Fruit fly (Drosophila melanogaster) whole organism, embryonic: ENCODE measurements around the gene Charon.

Experiments used
- BtbVII ChIP-seq: fragments of 200-800 bp; sonication (Bioruptor generic); optimal IDR thresholded peaks from 3 replicates; lab custom pipeline; 2017; ENCODE audit warnings: missing biosample characterization, mild to moderate bottlenecking, missing genetic modification characterization
- CG11696 ChIP-seq: fragments of 200-800 bp; sonication (Bioruptor generic); IDR thresholded peaks from 2 replicates; pipeline ENCODE4 v1.3.6; 2022; ENCODE audit warnings: missing biosample characterization, missing genetic modification characterization
- CG12391 ChIP-seq: fragments of 200-800 bp; sonication (Bioruptor generic); optimal IDR thresholded peaks from 3 replicates; lab custom pipeline; 2018; ENCODE audit warnings: missing biosample characterization, mild to moderate bottlenecking, missing genetic modification characterization, moderate library complexity
- CG13775 ChIP-seq: fragments of 200-800 bp; sonication (Bioruptor generic); optimal IDR thresholded peaks from 3 replicates; lab custom pipeline; 2017; ENCODE audit warnings: missing biosample characterization, mild to moderate bottlenecking, missing genetic modification characterization
- CG13894 ChIP-seq: fragments of 200-800 bp; sonication (Bioruptor generic); optimal IDR thresholded peaks from 3 replicates; lab custom pipeline; 2018; ENCODE audit warnings: missing biosample characterization, mild to moderate bottlenecking, missing genetic modification characterization, moderate library complexity
- CG14667 ChIP-seq: fragments of 200-800 bp; sonication (Bioruptor generic); IDR thresholded peaks from 2 replicates; pipeline ENCODE4 v1.3.6; 2022; ENCODE audit warnings: missing biosample characterization, missing genetic modification characterization
- CG16779 ChIP-seq: fragments of 200-800 bp; sonication (Bioruptor generic); IDR thresholded peaks from 2 replicates; pipeline ENCODE4 v1.3.6; 2022; ENCODE audit warnings: missing biosample characterization, missing genetic modification characterization
- CG17829 ChIP-seq: fragments of 200-800 bp; optimal IDR thresholded peaks from 2 replicates; lab custom pipeline; 2019; ENCODE audit warnings: missing biosample characterization, mild to moderate bottlenecking, missing genetic modification characterization, moderate library complexity
- CG18599 ChIP-seq: fragments of 200-800 bp; sonication (Bioruptor generic); optimal IDR thresholded peaks from 3 replicates; lab custom pipeline; 2017; ENCODE audit warnings: missing biosample characterization, missing genetic modification characterization, mild to moderate bottlenecking, moderate library complexity, missing genetic modification reagents
- CG2678 ChIP-seq: fragments of 200-800 bp; sonication (Bioruptor generic); optimal IDR thresholded peaks from 3 replicates; lab custom pipeline; 2019; ENCODE audit warnings: missing biosample characterization, mild to moderate bottlenecking, missing genetic modification characterization, moderate library complexity
- CG31441 ChIP-seq: fragments of 200-800 bp; sonication (Bioruptor generic); IDR thresholded peaks from 2 replicates; pipeline ENCODE4 v1.3.6; 2022; ENCODE audit warnings: missing biosample characterization, missing genetic modification characterization
- CG34224 ChIP-seq: fragments of 200-800 bp; sonication (Bioruptor generic); IDR thresholded peaks from 3 replicates; pipeline ENCODE4 v1.3.6; 2022; ENCODE audit warnings: missing biosample characterization, missing genetic modification characterization; ENCODE audit not compliant: partially characterized antibody
- CG4730 ChIP-seq: fragments of 200-800 bp; sonication (Bioruptor generic); IDR thresholded peaks from 2 replicates; pipeline ENCODE4 v1.3.6; 2022; ENCODE audit warnings: missing biosample characterization, missing genetic modification characterization
- CG5180 ChIP-seq: fragments of 200-800 bp; sonication (Bioruptor generic); optimal IDR thresholded peaks from 3 replicates; lab custom pipeline; 2017; ENCODE audit warnings: missing biosample characterization, missing genetic modification characterization, mild to moderate bottlenecking, moderate library complexity, missing genetic modification reagents
- CG6254 ChIP-seq: fragments of 200-800 bp; sonication (Bioruptor generic); optimal IDR thresholded peaks from 3 replicates; lab custom pipeline; 2017; ENCODE audit warnings: mild to moderate bottlenecking, missing biosample characterization, missing genetic modification reagents, missing genetic modification characterization
- CG6683 ChIP-seq: fragments of 200-800 bp; sonication (Bioruptor generic); optimal IDR thresholded peaks from 2 replicates; lab custom pipeline; 2017; ENCODE audit warnings: missing biosample characterization, mild to moderate bottlenecking, missing genetic modification characterization, missing genetic modification reagents
- CG7839 ChIP-seq: fragments of 200-800 bp; sonication (Bioruptor generic); optimal IDR thresholded peaks from 3 replicates; lab custom pipeline; 2018; ENCODE audit warnings: missing biosample characterization, mild to moderate bottlenecking, missing genetic modification characterization, moderate library complexity
- CG9437 ChIP-seq: fragments of 200-800 bp; sonication (Bioruptor generic); optimal IDR thresholded peaks from 2 replicates; lab custom pipeline; 2018; ENCODE audit warnings: missing biosample characterization, mild to moderate bottlenecking, missing genetic modification characterization
- E2f2 ChIP-seq: fragments of 200-800 bp; sonication (Bioruptor generic); IDR thresholded peaks from 2 replicates; pipeline ENCODE4 v1.3.6; 2022; ENCODE audit warnings: missing biosample characterization, missing genetic modification characterization
- Fer3 ChIP-seq: fragments of 200-800 bp; sonication (Bioruptor generic); optimal IDR thresholded peaks from 2 replicates; lab custom pipeline; 2018; ENCODE audit warnings: missing biosample characterization, mild to moderate bottlenecking, missing genetic modification characterization, moderate library complexity
- GATAe ChIP-seq: fragments of 200-800 bp; sonication (Bioruptor generic); conservative IDR thresholded peaks from 2 replicates; pipeline ENCODE4 v1.3.6; 2022; ENCODE audit warnings: missing biosample characterization, missing genetic modification characterization
- HHEX ChIP-seq: fragments of 200-800 bp; sonication (Bioruptor generic); optimal IDR thresholded peaks from 3 replicates; lab custom pipeline; 2017; ENCODE audit warnings: missing biosample characterization, mild to moderate bottlenecking, missing genetic modification characterization, missing genetic modification reagents
- HLH4C ChIP-seq: fragments of 200-800 bp; sonication (Bioruptor generic); IDR thresholded peaks from 3 replicates; pipeline ENCODE4 v1.3.6; 2022; ENCODE audit warnings: missing biosample characterization, missing genetic modification characterization; ENCODE audit not compliant: partially characterized antibody
- Med ChIP-seq: fragments of 200-800 bp; sonication (Bioruptor generic); peaks from one replicate; lab custom pipeline; 2016; ENCODE audit warnings: missing biosample characterization, missing genetic modification characterization, mild to moderate bottlenecking, inconsistent platforms, moderate library complexity
- Mes4 ChIP-seq: fragments of 200-800 bp; sonication (Bioruptor generic); optimal IDR thresholded peaks from 2 replicates; lab custom pipeline; 2016; ENCODE audit warnings: missing biosample characterization, missing genetic modification characterization
- Mrtf ChIP-seq: fragments of 200-800 bp; sonication (Bioruptor generic); IDR thresholded peaks from 3 replicates; pipeline ENCODE4 v1.3.6; 2022; ENCODE audit warnings: missing biosample characterization, missing genetic modification characterization
- NFAT ChIP-seq: fragments of 200-800 bp; sonication (Bioruptor generic); IDR thresholded peaks from 2 replicates; pipeline ENCODE4 v1.3.6; 2022; ENCODE audit warnings: missing biosample characterization, missing genetic modification characterization
- Sox102F ChIP-seq: fragments of 200-800 bp; sonication (Bioruptor generic); optimal IDR thresholded peaks from 2 replicates; lab custom pipeline; 2018; ENCODE audit warnings: missing biosample characterization, mild to moderate bottlenecking, missing genetic modification characterization, moderate library complexity
- Sry-β ChIP-seq: fragments of 200-800 bp; sonication (Bioruptor generic); optimal IDR thresholded peaks from 2 replicates; lab custom pipeline; 2018; ENCODE audit warnings: missing biosample characterization, mild to moderate bottlenecking, missing genetic modification characterization, moderate library complexity
- ab ChIP-seq: fragments of 200-800 bp; sonication (Bioruptor generic); optimal IDR thresholded peaks from 2 replicates; lab custom pipeline; 2016; ENCODE audit warnings: missing biosample characterization, missing genetic modification characterization
- crol ChIP-seq: fragments of 200-800 bp; sonication (Bioruptor generic); IDR thresholded peaks from 2 replicates; pipeline ENCODE4 v1.3.6; 2022; ENCODE audit warnings: missing biosample characterization, missing genetic modification characterization
- dimm ChIP-seq: fragments of 200-800 bp; sonication (Bioruptor generic); IDR thresholded peaks from 2 replicates; pipeline ENCODE4 v1.3.6; 2022; ENCODE audit warnings: missing biosample characterization, missing genetic modification characterization
- fd64A ChIP-seq: fragments of 200-800 bp; sonication (Bioruptor generic); optimal IDR thresholded peaks from 3 replicates; lab custom pipeline; 2018; ENCODE audit warnings: missing biosample characterization, mild to moderate bottlenecking, missing genetic modification characterization
- fd96Cb ChIP-seq: fragments of 200-800 bp; sonication (Bioruptor generic); optimal IDR thresholded peaks from 2 replicates; lab custom pipeline; 2018; ENCODE audit warnings: missing biosample characterization, mild to moderate bottlenecking, missing genetic modification characterization, moderate library complexity
- fu2 ChIP-seq: fragments of 200-800 bp; sonication (Bioruptor generic); optimal IDR thresholded peaks from 2 replicates; lab custom pipeline; 2016; ENCODE audit warnings: missing biosample characterization, missing genetic modification characterization
- gsb-n ChIP-seq: fragments of 200-800 bp; sonication (Bioruptor generic); optimal IDR thresholded peaks from 3 replicates; lab custom pipeline; 2018; ENCODE audit warnings: missing biosample characterization, mild to moderate bottlenecking, missing genetic modification characterization
- ind ChIP-seq: fragments of 200-800 bp; sonication (Bioruptor generic); optimal IDR thresholded peaks from 3 replicates; lab custom pipeline; 2016; ENCODE audit warnings: missing biosample characterization, missing genetic modification characterization
- lab ChIP-seq: fragments of 200-800 bp; sonication (Bioruptor generic); optimal IDR thresholded peaks from 3 replicates; lab custom pipeline; 2017; ENCODE audit warnings: missing biosample characterization, missing genetic modification characterization, mild to moderate bottlenecking, moderate library complexity, missing genetic modification reagents
- lola ChIP-seq, 3 experiments: fragments of >200 bp in 2 of 3; fragments of 200-800 bp in 1 of 3; sonication (Bioruptor generic) in 1 of 3; optimal IDR thresholded peaks; 2 replicates each; lab custom pipeline; 2017 to 2019; ENCODE audit warnings: missing biosample characterization in 3 of 3, missing genetic modification characterization in 3 of 3, mild to moderate bottlenecking in 1 of 3, moderate library complexity in 1 of 3
- lov ChIP-seq, 2 experiments: fragments of 200-800 bp in 1 of 2; fragments of >200 bp in 1 of 2; sonication (Bioruptor generic) in 1 of 2; IDR thresholded peaks in 1 of 2; optimal IDR thresholded peaks in 1 of 2; 2 replicates in 1 of 2; 3 replicates in 1 of 2; pipeline versions ENCODE4 v1.3.6 to Lab custom; 2017 to 2022; ENCODE audit warnings: missing biosample characterization in 1 of 2, missing genetic modification characterization in 1 of 2
- pho ChIP-seq: fragments of 200-800 bp; sonication (Bioruptor generic); optimal IDR thresholded peaks from 2 replicates; lab custom pipeline; 2016; ENCODE audit warnings: missing biosample characterization, missing genetic modification characterization
- run ChIP-seq: fragments of 200-800 bp; sonication (Bioruptor generic); optimal IDR thresholded peaks from 3 replicates; lab custom pipeline; 2018; ENCODE audit warnings: missing biosample characterization, mild to moderate bottlenecking, missing genetic modification characterization
- sd ChIP-seq: fragments of 200-800 bp; sonication (Bioruptor generic); optimal IDR thresholded peaks from 3 replicates; lab custom pipeline; 2018; ENCODE audit warnings: missing biosample characterization, mild to moderate bottlenecking, missing genetic modification characterization, moderate library complexity
- seq ChIP-seq: fragments of 200-800 bp; sonication (Bioruptor generic); IDR thresholded peaks from 2 replicates; pipeline ENCODE4 v1.3.6; 2022; ENCODE audit warnings: missing biosample characterization, missing genetic modification characterization
- slou ChIP-seq: fragments of 200-800 bp; sonication (Bioruptor generic); optimal IDR thresholded peaks from 3 replicates; lab custom pipeline; 2016; ENCODE audit warnings: missing biosample characterization, missing genetic modification characterization
- sug ChIP-seq: fragments of 200-800 bp; optimal IDR thresholded peaks from 2 replicates; lab custom pipeline; 2019; ENCODE audit warnings: missing biosample characterization, mild to moderate bottlenecking, missing genetic modification characterization, moderate library complexity
- tap ChIP-seq: fragments of 200-800 bp; optimal IDR thresholded peaks from 3 replicates; lab custom pipeline; 2019; ENCODE audit warnings: missing biosample characterization, mild to moderate bottlenecking, missing genetic modification characterization, moderate library complexity
- tgo ChIP-seq: fragments of 200-800 bp; sonication (Bioruptor generic); IDR thresholded peaks from 3 replicates; pipeline ENCODE4 v1.3.6; 2022; ENCODE audit warnings: missing biosample characterization, missing genetic modification characterization
- zen ChIP-seq: fragments of 200-800 bp; sonication (Bioruptor generic); optimal IDR thresholded peaks from 3 replicates; lab custom pipeline; 2018; ENCODE audit warnings: missing biosample characterization, mild to moderate bottlenecking, missing genetic modification characterization, moderate library complexity

Charon gene

dm6 chr2L:1172704-1173107 is at the start of gene Charon, which contains the start of gene CG4887 (continued):
- TF ChIP-seq CG16779 (no peak), HLH4C (peak; percentile 57; the same call in 2 of the 3 replicates), Med (GFP tag; lab: Kevin White, UChicago) (peak; percentile 96), E2f2 (GFP tag; lab: Robert Waterston, UW) (peak; percentile 65; the same call in 1 of the 2 replicates), ab (GFP tag; lab: Kevin White, UChicago) (peak; percentile 58), CG11696 (GFP tag; lab: Robert Waterston, UW) (no peak), lab (GFP tag; lab: Kevin White, UChicago) (no peak), CG31441 (GFP tag; lab: Robert Waterston, UW) (no peak), run (tag; lab: Kevin White, UChicago) (no peak), lola (GFP tag; optimal IDR thresholded peaks at IDR 0.05; lab: Kevin White, UChicago) (peak in 1 of 3 experiments; percentile 82), fd96Cb (tag; lab: Kevin White, UChicago) (peak; percentile 65), tgo (GFP tag; lab: Robert Waterston, UW) (peak; percentile 84), CG13894 (tag; lab: Kevin White, UChicago) (peak; percentile 86), dimm (0 out of 2 replicates have a peak, but pooled peaks have one; percentile 35), BtbVII (GFP tag; lab: Kevin White, UChicago) (no peak), sd (tag; lab: Kevin White, UChicago) (no peak), CG34224 (GFP tag; lab: Robert Waterston, UW) (peak; percentile 48; the same call in 2 of the 3 replicates), gsb-n (tag; lab: Kevin White, UChicago) (no peak), CG13775 (GFP tag; lab: Kevin White, UChicago) (peak; percentile 88), Fer3 (tag; lab: Kevin White, UChicago) (peak; percentile 82), Mes4 (GFP tag; lab: Kevin White, UChicago) (peak; percentile 67), CG17829 (tag; lab: Kevin White, UChicago) (peak; percentile 77), Sox102F (no peak), lov (optimal IDR thresholded peaks at IDR 0.05; lab: Kevin White, UChicago) (no peak), lov (GFP tag; IDR thresholded peaks at IDR 0.05; lab: Robert Waterston, UW) (peak; percentile 49; the same call in 1 of the 3 replicates), tap (tag; lab: Kevin White, UChicago) (no peak), CG5180 (GFP tag; lab: Kevin White, UChicago) (no peak), fu2 (peak; percentile 87), zen (tag; lab: Kevin White, UChicago) (peak; percentile 68), CG14667 (GFP tag; lab: Robert Waterston, UW) (peak; percentile 68), ind (GFP tag; lab: Kevin White, UChicago) (peak; percentile 88), CG6683 (peak; percentile 66), pho (GFP tag; lab: Kevin White, UChicago) (peak; percentile 89), fd64A (GFP tag; lab: Kevin White, UChicago) (no peak), seq (GFP tag; lab: Robert Waterston, UW) (peak; percentile 69), Sry-β (GFP tag; lab: Kevin White, UChicago) (no peak), sug (tag; lab: Kevin White, UChicago) (no peak), CG2678 (tag; lab: Kevin White, UChicago) (no peak), GATAe (GFP tag; lab: Robert Waterston, UW) (peak; percentile 35; the same call in 1 of the 2 replicates), CG18599 (GFP tag; lab: Kevin White, UChicago) (peak; percentile 87), NFAT (GFP tag; lab: Robert Waterston, UW) (peak; percentile 80), HHEX (GFP tag; lab: Kevin White, UChicago) (peak; percentile 73), CG12391 (peak; percentile 88), crol (GFP tag; lab: Robert Waterston, UW) (no peak), CG7839 (no peak), slou (GFP tag; lab: Kevin White, UChicago) (peak; percentile 84), CG6254 (GFP tag; lab: Kevin White, UChicago) (no peak), CG4730 (peak; percentile 64), CG9437 (peak; percentile 67), Mrtf (GFP tag; lab: Robert Waterston, UW) (0 out of 3 replicates have a peak, but pooled peaks have one; percentile 44)
